Fruit fly (Drosophila melanogaster): ENCODE measurements around the gene CG14621.

Gene CG14621

dm6 chrX:22479207-22479820 lies 35.3 kb downstream of the CG14621 start (continued):
- TF ChIP-seq vnd (GFP tag; IDR thresholded peaks at IDR 0.05; ENCODE audit: partially characterized antibody): no peak
- no peak for TF ChIP-seq Gug (GFP tag; IDR thresholded peaks at IDR 0.05)
- TF ChIP-seq H15 (GFP tag; IDR thresholded peaks at IDR 0.05): no peak
- TF ChIP-seq exex (tag; optimal IDR thresholded peaks at IDR 0.05): no peak
- no peak for TF ChIP-seq Aef1 (GFP tag; IDR thresholded peaks at IDR 0.05)
- TF ChIP-seq CG7372 (GFP tag; IDR thresholded peaks at IDR 0.05): no peak
- no peak for TF ChIP-seq Hey (tag; optimal IDR thresholded peaks at IDR 0.05)
- no peak for TF ChIP-seq gfzf (GFP tag; optimal IDR thresholded peaks at IDR 0.05)
- TF ChIP-seq usp (GFP tag; optimal IDR thresholded peaks at IDR 0.05): no peak
- no peak for TF ChIP-seq CG10565 (GFP tag; optimal IDR thresholded peaks at IDR 0.05)
- TF ChIP-seq pnt (GFP tag; optimal IDR thresholded peaks at IDR 0.05): no peak
- no peak for TF ChIP-seq odd (GFP tag; optimal IDR thresholded peaks at IDR 0.05)
- no peak for TF ChIP-seq CG9727 (GFP tag; optimal IDR thresholded peaks at IDR 0.05)
- peak; percentile 12 for TF ChIP-seq Oli (tag; optimal IDR thresholded peaks at IDR 0.05)
- TF ChIP-seq lab (GFP tag; optimal IDR thresholded peaks at IDR 0.05): no peak
- no peak for TF ChIP-seq Dref (GFP tag; IDR thresholded peaks at IDR 0.05)
- TF ChIP-seq D19A (tag; optimal IDR thresholded peaks at IDR 0.05): peak; percentile 2
- no peak for TF ChIP-seq CG30403 (GFP tag; optimal IDR thresholded peaks at IDR 0.05)
- TF ChIP-seq Xrp1 (GFP tag; IDR thresholded peaks at IDR 0.05): no peak
- TF ChIP-seq Drgx (GFP tag; IDR thresholded peaks at IDR 0.05): peak; percentile 66
- TF ChIP-seq Deaf1 (tag; optimal IDR thresholded peaks at IDR 0.05): no peak
- TF ChIP-seq dm (GFP tag; optimal IDR thresholded peaks at IDR 0.05): no peak
- no peak for TF ChIP-seq PHDP (tag; optimal IDR thresholded peaks at IDR 0.05)
- no peak for TF ChIP-seq CG2129 (GFP tag; IDR thresholded peaks at IDR 0.05; ENCODE audit: partially characterized antibody)
- TF ChIP-seq org-1 (GFP tag; optimal IDR thresholded peaks at IDR 0.05): no peak
- no peak for TF ChIP-seq Camta (GFP tag; optimal IDR thresholded peaks at IDR 0.05)
- TF ChIP-seq lbe (GFP tag; optimal IDR thresholded peaks at IDR 0.05): peak; percentile 20
- TF ChIP-seq CG43689 (GFP tag; IDR thresholded peaks at IDR 0.05): no peak
- no peak for TF ChIP-seq Atf6 (GFP tag; IDR thresholded peaks at IDR 0.05)
- peak; percentile 31 for TF ChIP-seq ATbp (GFP tag; optimal IDR thresholded peaks at IDR 0.05)
- TF ChIP-seq dysf (GFP tag; IDR thresholded peaks at IDR 0.05): 0 out of 3 replicates have a peak, but pooled peaks have one; percentile 15
- TF ChIP-seq CG1024 (GFP tag; IDR thresholded peaks at IDR 0.05): no peak
- no peak for TF ChIP-seq btn (GFP tag; optimal IDR thresholded peaks at IDR 0.05)
- peak; percentile 19 for TF ChIP-seq CG9437 (GFP tag; optimal IDR thresholded peaks at IDR 0.05)
- no peak for TF ChIP-seq Adf1 (GFP tag; IDR thresholded peaks at IDR 0.05)
- no peak for TF ChIP-seq Nf-YA (GFP tag; IDR thresholded peaks at IDR 0.05)
- no peak for TF ChIP-seq CG6791 (GFP tag; IDR thresholded peaks at IDR 0.05; ENCODE audit: partially characterized antibody)
- TF ChIP-seq CG7745 (tag; optimal IDR thresholded peaks at IDR 0.05): no peak
- peak in 1 of 2 experiments; percentile 29 for TF ChIP-seq Hr51 (GFP tag; optimal IDR thresholded peaks at IDR 0.05)
- TF ChIP-seq ken (GFP tag; IDR thresholded peaks at IDR 0.05): no peak
- no peak for TF ChIP-seq stc (GFP tag; IDR thresholded peaks at IDR 0.05)
- TF ChIP-seq Dip3 (GFP tag; optimal IDR thresholded peaks at IDR 0.05): no peak
- no peak for TF ChIP-seq gsb (GFP tag; IDR thresholded peaks at IDR 0.05)
- TF ChIP-seq CG1233 (GFP tag; optimal IDR thresholded peaks at IDR 0.05): peak; percentile 2
- no peak for TF ChIP-seq Dip2 (GFP tag; IDR thresholded peaks at IDR 0.05)
- TF ChIP-seq zen (tag; optimal IDR thresholded peaks at IDR 0.05): no peak
- TF ChIP-seq Xbp1 (GFP tag; optimal IDR thresholded peaks at IDR 0.05): peak; percentile 5
- TF ChIP-seq CG15479 (GFP tag; optimal IDR thresholded peaks at IDR 0.05): no peak
- TF ChIP-seq hb (GFP tag; IDR thresholded peaks at IDR 0.05; ENCODE audit: partially characterized antibody): no peak
- no peak for TF ChIP-seq ERR (GFP tag; optimal IDR thresholded peaks at IDR 0.05)
- peak in 1 of 2 experiments; percentile 9 for TF ChIP-seq dpn (GFP tag; optimal IDR thresholded peaks at IDR 0.05)
